Fruit fly (Drosophila melanogaster): ENCODE results near the gene CG13474.

Gene CG13474

DNA sequence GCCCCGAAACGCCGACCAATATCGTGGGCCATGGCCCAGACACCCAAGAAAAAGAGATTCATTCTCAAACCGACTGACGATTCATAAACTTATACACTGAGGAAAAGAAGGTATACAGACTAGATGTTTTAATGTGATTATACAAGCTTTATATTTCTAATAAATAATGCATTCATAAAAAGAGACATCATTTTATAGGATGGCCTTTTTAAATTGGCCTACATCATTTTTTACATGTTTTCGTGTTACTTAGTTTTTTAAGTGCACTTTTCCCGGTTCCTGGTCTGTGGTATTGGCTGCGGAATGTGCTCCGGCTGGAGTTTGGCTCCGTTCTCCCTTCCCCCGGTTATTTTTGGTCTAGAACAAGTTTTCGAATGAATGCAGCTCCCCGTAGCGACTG lies 44.4 kb downstream of the CG13474 start (continued):
- peak; percentile 91 to 94 for TF ChIP-seq salr (GFP tag; optimal IDR thresholded peaks at IDR 0.05)
- peak; percentile 83 for TF ChIP-seq Sox102F (GFP tag; optimal IDR thresholded peaks at IDR 0.05)
- peak; percentile 83 for TF ChIP-seq CG8632 (GFP tag; optimal IDR thresholded peaks at IDR 0.05)
- TF ChIP-seq CG6792 (GFP tag; optimal IDR thresholded peaks at IDR 0.05) = peak; percentile 87
- TF ChIP-seq ss (GFP tag; optimal IDR thresholded peaks at IDR 0.05) = peak; percentile 90 to 92
- TF ChIP-seq dac (GFP tag; optimal IDR thresholded peaks at IDR 0.05) = peak; percentile 36
- peak; percentile 93 for TF ChIP-seq CG15336 (GFP tag; IDR thresholded peaks at IDR 0.05)
- TF ChIP-seq achi (GFP tag; optimal IDR thresholded peaks at IDR 0.05) = peak; percentile 93
- TF ChIP-seq fd85E (GFP tag; optimal IDR thresholded peaks at IDR 0.05) = peak; percentile 41
- peak; percentile 96 for TF ChIP-seq CG6808 (GFP tag; optimal IDR thresholded peaks at IDR 0.05)
- peak; percentile 97 for TF ChIP-seq CG6163 (GFP tag; IDR thresholded peaks at IDR 0.05)
- TF ChIP-seq fd59A (GFP tag; optimal IDR thresholded peaks at IDR 0.05) = peak; percentile 94
- TF ChIP-seq Eip78C (GFP tag) = peak; percentile 98
- peak; percentile 86 for TF ChIP-seq CG6276 (GFP tag; optimal IDR thresholded peaks at IDR 0.05)
- TF ChIP-seq CG9139 (GFP tag; optimal IDR thresholded peaks at IDR 0.05) = peak; percentile 93
- TF ChIP-seq CG31627 (GFP tag; optimal IDR thresholded peaks at IDR 0.05) = peak; percentile 80
- TF ChIP-seq CG10669 (GFP tag; optimal IDR thresholded peaks at IDR 0.05) = peak; percentile 93
- peak; percentile 94 for TF ChIP-seq CG3919 (GFP tag; optimal IDR thresholded peaks at IDR 0.05)
- no peak for TF ChIP-seq Hr38 (GFP tag; optimal IDR thresholded peaks at IDR 0.05)
- TF ChIP-seq Sox15 (GFP tag; optimal IDR thresholded peaks at IDR 0.05) = peak; percentile 52
- TF ChIP-seq Ets21C (GFP tag; optimal IDR thresholded peaks at IDR 0.05) = peak; percentile 63
- TF ChIP-seq CG7368 (GFP tag; optimal IDR thresholded peaks at IDR 0.05) = peak; percentile 77
- peak; percentile 7 for TF ChIP-seq Eip93F (GFP tag; optimal IDR thresholded peaks at IDR 0.05)
- peak; percentile 86 for TF ChIP-seq eg (GFP tag; IDR thresholded peaks at IDR 0.05)
- TF ChIP-seq topi (GFP tag; optimal IDR thresholded peaks at IDR 0.05) = peak; percentile 85
- peak; percentile 82 for TF ChIP-seq cyc (GFP tag; optimal IDR thresholded peaks at IDR 0.05)
- TF ChIP-seq Hr39 (GFP tag; optimal IDR thresholded peaks at IDR 0.05) = peak; percentile 81
- peak; percentile 92 for TF ChIP-seq acj6 (GFP tag; optimal IDR thresholded peaks at IDR 0.05)
- TF ChIP-seq net (GFP tag; optimal IDR thresholded peaks at IDR 0.05) = peak; percentile 90

DNA sequence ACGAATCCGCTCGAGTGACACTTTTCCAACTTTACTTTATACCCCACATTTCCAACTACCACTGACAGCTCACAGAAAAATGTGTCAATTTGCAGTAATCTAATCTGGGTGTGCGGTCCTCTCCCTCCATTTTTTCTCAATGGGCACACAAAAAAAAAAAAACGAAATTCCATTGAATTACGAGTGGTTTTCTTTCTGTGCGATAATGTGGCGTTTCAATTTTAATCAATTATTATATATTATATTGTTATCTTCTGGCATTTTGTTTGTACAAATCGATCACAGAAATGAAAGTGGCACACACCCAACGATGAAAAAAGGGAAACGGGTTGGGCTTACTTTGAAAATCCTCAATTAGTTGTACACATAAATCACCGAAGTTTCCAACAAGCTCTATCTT lies 46.6 kb downstream of the CG13474 start:
- no peak for TF ChIP-seq Hr39 (GFP tag; optimal IDR thresholded peaks at IDR 0.05)
- peak; percentile 33 for TF ChIP-seq Eip78C (GFP tag)
- peak; percentile 77 for TF ChIP-seq vri (GFP tag; optimal IDR thresholded peaks at IDR 0.05)

DNA sequence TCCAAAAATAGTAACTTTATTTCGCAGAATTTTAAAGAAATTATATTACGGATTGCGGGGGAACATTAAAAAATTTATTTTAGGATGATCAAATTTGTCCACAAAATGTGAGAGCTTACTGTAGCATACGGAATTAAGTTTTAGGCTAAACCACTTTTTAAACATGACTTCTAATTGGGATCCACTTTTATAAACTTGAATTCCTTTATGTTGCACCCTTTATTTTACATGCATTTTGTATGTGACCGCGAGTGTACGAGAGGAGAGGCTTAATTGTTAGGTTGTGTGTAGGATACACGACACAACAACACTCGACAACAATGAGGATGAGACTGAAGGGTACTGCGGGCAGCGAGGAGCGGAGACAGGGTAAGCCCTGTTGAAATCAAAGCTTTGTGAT lies 48.0 kb downstream of the CG13474 start:
- no peak for TF ChIP-seq CG6163 (GFP tag; IDR thresholded peaks at IDR 0.05)
- no peak for TF ChIP-seq CG15336 (GFP tag; IDR thresholded peaks at IDR 0.05)
- peak; percentile 14 for TF ChIP-seq Met (GFP tag; optimal IDR thresholded peaks at IDR 0.05)
- no peak for TF ChIP-seq CG3032 (tag; optimal IDR thresholded peaks at IDR 0.05)
- TF ChIP-seq Sox15 (GFP tag; optimal IDR thresholded peaks at IDR 0.05) = no peak
- TF ChIP-seq fkh (GFP tag; optimal IDR thresholded peaks at IDR 0.05) = no peak
- no peak for TF ChIP-seq CG8632 (GFP tag; optimal IDR thresholded peaks at IDR 0.05)
- peak; percentile 20 for TF ChIP-seq acj6 (GFP tag; optimal IDR thresholded peaks at IDR 0.05)
- peak; percentile 15 for TF ChIP-seq esn (GFP tag; optimal IDR thresholded peaks at IDR 0.05)
- peak; percentile 10 for TF ChIP-seq CG4318 (GFP tag; optimal IDR thresholded peaks at IDR 0.05)
- no peak for TF ChIP-seq CG8319 (GFP tag; optimal IDR thresholded peaks at IDR 0.05)
- peak; percentile 19 for TF ChIP-seq OdsH (GFP tag; optimal IDR thresholded peaks at IDR 0.05)
- peak; percentile 13 for TF ChIP-seq Eip75B (GFP tag; optimal IDR thresholded peaks at IDR 0.05)
- peak; percentile 30 for TF ChIP-seq achi (GFP tag; optimal IDR thresholded peaks at IDR 0.05)
- peak; percentile 16 for TF ChIP-seq CG32006 (GFP tag; optimal IDR thresholded peaks at IDR 0.05)
- peak; percentile 14 for TF ChIP-seq CG31627 (GFP tag; optimal IDR thresholded peaks at IDR 0.05)
- TF ChIP-seq dac (GFP tag; optimal IDR thresholded peaks at IDR 0.05) = no peak
- TF ChIP-seq Gug (GFP tag; IDR thresholded peaks at IDR 0.05) = 0 out of 2 replicates have a peak, but pooled peaks have one; percentile 29
- peak; percentile 67 for TF ChIP-seq Eip78C (GFP tag)
- peak; percentile 3 for TF ChIP-seq fd59A (GFP tag; optimal IDR thresholded peaks at IDR 0.05)
- TF ChIP-seq pdm3 (GFP tag; optimal IDR thresholded peaks at IDR 0.05) = peak; percentile 5
- TF ChIP-seq Hr39 (GFP tag; optimal IDR thresholded peaks at IDR 0.05) = no peak
- peak; percentile 27 for TF ChIP-seq Ets96B (tag; optimal IDR thresholded peaks at IDR 0.05)
- peak; percentile 5 for TF ChIP-seq CG10631 (GFP tag; optimal IDR thresholded peaks at IDR 0.05)
- TF ChIP-seq Eip93F (GFP tag; optimal IDR thresholded peaks at IDR 0.05) = no peak
- TF ChIP-seq CG10669 (GFP tag; optimal IDR thresholded peaks at IDR 0.05) = no peak
- TF ChIP-seq Sox14 (GFP tag; optimal IDR thresholded peaks at IDR 0.05) = peak; percentile 7
- TF ChIP-seq svp (GFP tag) = no peak
- TF ChIP-seq CG6808 (GFP tag; optimal IDR thresholded peaks at IDR 0.05) = peak; percentile 8
- 0 out of 3 replicates have a peak, but pooled peaks have one; percentile 19 for TF ChIP-seq CG8119 (GFP tag; IDR thresholded peaks at IDR 0.05)
- peak; percentile 28 for TF ChIP-seq Hr4 (GFP tag; optimal IDR thresholded peaks at IDR 0.05)

Measured in whole organism, prepupa.